Worm (Caenorhabditis elegans): ENCODE data around the gene C33F10.12.

- TF ChIP-seq snpc-4 (tag; optimal IDR thresholded peaks at IDR 0.05) = no peak
- no peak for TF ChIP-seq nhr-28 (tag; optimal IDR thresholded peaks at IDR 0.05)
These were observed 34.3 kb upstream of the C33F10.12 start for ce11 chrII:4871834-4872233.
